Worm (Caenorhabditis elegans) whole organism, L4 larva: ENCODE results near the gene H12D21.5.

Source experiments
- R02D3.7 ChIP-seq: fragments of 150-350 bp; sonication (generic microtip); optimal IDR thresholded peaks from 3 replicates; lab custom pipeline; 2014; ENCODE audit warnings: missing biosample characterization, missing genetic modification characterization
- Y5F2A.4 ChIP-seq: fragments of 200-800 bp; sonication (Bioruptor generic); optimal IDR thresholded peaks from 2 replicates; lab custom pipeline; 2018; ENCODE audit warnings: mild to moderate bottlenecking, missing genetic modification characterization, missing compliant biosample characterization
- aha-1 ChIP-seq: fragments of 150-350 bp; peaks from one replicate; lab custom pipeline; 2014; ENCODE audit warnings: missing biosample characterization, missing genetic modification characterization
- attf-4 ChIP-seq: sonication (generic microtip); optimal IDR thresholded peaks from 3 replicates; lab custom pipeline; 2017; ENCODE audit warnings: missing biosample characterization, missing genetic modification characterization
- ceh-28 ChIP-seq: fragments of 150-350 bp; optimal IDR thresholded peaks from 2 replicates; lab custom pipeline; 2014; ENCODE audit warnings: missing biosample characterization, missing genetic modification reagents, missing genetic modification characterization
- ceh-62 ChIP-seq: sonication (generic microtip); optimal IDR thresholded peaks from 2 replicates; lab custom pipeline; 2017; ENCODE audit warnings: missing biosample characterization, missing genetic modification characterization
- ceh-82 ChIP-seq: sonication (generic microtip); optimal IDR thresholded peaks from 2 replicates; lab custom pipeline; 2017; ENCODE audit warnings: missing biosample characterization, missing genetic modification characterization
- ces-1 ChIP-seq: fragments of 150-350 bp; sonication (generic microtip); optimal IDR thresholded peaks from 4 replicates; lab custom pipeline; 2014; ENCODE audit warnings: missing biosample characterization, missing genetic modification reagents, missing genetic modification characterization
- ctbp-1 ChIP-seq: fragments of 200-800 bp; sonication (Bioruptor generic); IDR thresholded peaks from 2 replicates; pipeline ENCODE4 v1.3.6; 2022; ENCODE audit warnings: missing genetic modification reagents, missing genetic modification characterization, missing compliant biosample characterization
- daf-16 ChIP-seq, 3 experiments: sonication (generic microtip); optimal IDR thresholded peaks; 2 replicates each; lab custom pipeline; 2016 to 2017; ENCODE audit warnings: missing genetic modification characterization in 3 of 3, missing genetic modification reagents in 3 of 3, mild to moderate bottlenecking in 2 of 3, missing compliant biosample characterization in 2 of 3, missing biosample characterization in 1 of 3, moderate library complexity in 1 of 3
- daf-19 ChIP-seq: fragments of 200-800 bp; sonication (Bioruptor generic); conservative IDR thresholded peaks from 2 replicates; pipeline ENCODE4 v1.3.6; 2022; ENCODE audit warnings: missing genetic modification characterization, missing compliant biosample characterization
- dmd-6 ChIP-seq: fragments of 200-800 bp; sonication (Bioruptor generic); IDR thresholded peaks from 2 replicates; pipeline ENCODE4 v1.3.6; 2022; ENCODE audit warnings: missing genetic modification reagents, missing genetic modification characterization, missing compliant biosample characterization
- dmd-8 ChIP-seq: fragments of 200-800 bp; sonication (Bioruptor generic); IDR thresholded peaks from 2 replicates; pipeline ENCODE4 v1.3.6; 2022; ENCODE audit warnings: missing genetic modification characterization, missing compliant biosample characterization
- dpl-1 ChIP-seq: fragments of 150-350 bp; optimal IDR thresholded peaks from 2 replicates; lab custom pipeline; 2014; ENCODE audit warnings: missing biosample characterization, missing genetic modification reagents, missing genetic modification characterization
- duxl-1 ChIP-seq: sonication (generic microtip); optimal IDR thresholded peaks from 2 replicates; lab custom pipeline; 2016; ENCODE audit warnings: mild to moderate bottlenecking, missing genetic modification characterization, moderate library complexity, missing compliant biosample characterization; ENCODE audit not compliant: poor library complexity
- dve-1 ChIP-seq: sonication (generic microtip); optimal IDR thresholded peaks from 2 replicates; lab custom pipeline; 2017; ENCODE audit warnings: antibody characterized with exemption, mild to moderate bottlenecking, missing genetic modification characterization, missing compliant biosample characterization; ENCODE audit not compliant: insufficient read depth
- egl-27 ChIP-seq: sonication (generic microtip); optimal IDR thresholded peaks from 3 replicates; lab custom pipeline; 2017; ENCODE audit warnings: missing biosample characterization, missing genetic modification reagents, missing genetic modification characterization
- egl-43 ChIP-seq: fragments of 200-800 bp; sonication (Bioruptor generic); IDR thresholded peaks from 2 replicates; pipeline ENCODE4 v1.3.6; 2022; ENCODE audit warnings: missing genetic modification reagents, missing genetic modification characterization, missing compliant biosample characterization
- hlh-30 ChIP-seq: sonication (generic microtip); optimal IDR thresholded peaks from 2 replicates; lab custom pipeline; 2017; ENCODE audit warnings: antibody characterized with exemption, mild to moderate bottlenecking, missing genetic modification characterization, missing compliant biosample characterization; ENCODE audit not compliant: insufficient read depth
- hmg-1.1 ChIP-seq: fragments of 200-800 bp; sonication (Bioruptor generic); IDR thresholded peaks from 2 replicates; pipeline ENCODE4 v1.3.6; 2022; ENCODE audit warnings: missing genetic modification reagents, missing genetic modification characterization, missing compliant biosample characterization
- jun-1 ChIP-seq: fragments of 150-350 bp; optimal IDR thresholded peaks from 2 replicates; lab custom pipeline; 2014; ENCODE audit warnings: missing biosample characterization, missing genetic modification reagents, missing genetic modification characterization
- lin-15B ChIP-seq: fragments of 150-350 bp; sonication (generic microtip); optimal IDR thresholded peaks from 3 replicates; lab custom pipeline; 2014; ENCODE audit warnings: missing biosample characterization, missing genetic modification characterization
- lin-38 ChIP-seq: fragments of 200-800 bp; sonication (Bioruptor generic); IDR thresholded peaks from 2 replicates; pipeline ENCODE4 v1.3.6; 2022; ENCODE audit warnings: missing genetic modification reagents, missing genetic modification characterization, missing compliant biosample characterization
- lsy-2 ChIP-seq, 2 experiments: fragments of 150-350 bp in 1 of 2; sonication (generic microtip) in 1 of 2; optimal IDR thresholded peaks; 2 replicates each; lab custom pipeline; 2014 to 2017; ENCODE audit warnings: missing biosample characterization in 2 of 2, missing genetic modification characterization in 2 of 2
- mdl-1 ChIP-seq, 2 experiments: fragments of 150-350 bp in 1 of 2; sonication (generic microtip) in 1 of 2; optimal IDR thresholded peaks; 2 replicates each; lab custom pipeline; 2014 to 2017; ENCODE audit warnings: missing biosample characterization in 2 of 2, missing genetic modification characterization in 2 of 2
- mdt-29 ChIP-seq: fragments of 200-800 bp; sonication (Bioruptor generic); IDR thresholded peaks from 2 replicates; pipeline ENCODE4 v1.3.6; 2022; ENCODE audit warnings: missing genetic modification reagents, missing genetic modification characterization, missing compliant biosample characterization
- mep-1 ChIP-seq: fragments of 150-350 bp; sonication (generic microtip); optimal IDR thresholded peaks from 3 replicates; lab custom pipeline; 2014; ENCODE audit warnings: missing biosample characterization, missing genetic modification characterization
- mxl-3 ChIP-seq: fragments of 200-800 bp; sonication (Bioruptor generic); optimal IDR thresholded peaks from 2 replicates; lab custom pipeline; 2018; ENCODE audit warnings: mild to moderate bottlenecking, missing genetic modification characterization, missing compliant biosample characterization
- nhr-10 ChIP-seq: fragments of 150-350 bp; optimal IDR thresholded peaks from 2 replicates; lab custom pipeline; 2014; ENCODE audit warnings: missing biosample characterization, missing genetic modification characterization
- nhr-11 ChIP-seq: fragments of 150-350 bp; optimal IDR thresholded peaks from 2 replicates; lab custom pipeline; 2014; ENCODE audit warnings: missing biosample characterization, missing genetic modification characterization
- nhr-111 ChIP-seq: fragments of 200-800 bp; sonication (Bioruptor generic); optimal IDR thresholded peaks from 2 replicates; lab custom pipeline; 2018; ENCODE audit warnings: mild to moderate bottlenecking, missing genetic modification characterization, missing compliant biosample characterization
- nhr-25 ChIP-seq: sonication (generic microtip); optimal IDR thresholded peaks from 2 replicates; lab custom pipeline; 2017; ENCODE audit warnings: missing genetic modification characterization, mild to moderate bottlenecking, missing compliant biosample characterization, antibody characterized with exemption, moderate library complexity, borderline replicate concordance; ENCODE audit not compliant: insufficient read depth
- nhr-28 ChIP-seq: fragments of 150-350 bp; optimal IDR thresholded peaks from 2 replicates; lab custom pipeline; 2014; ENCODE audit warnings: missing biosample characterization, missing genetic modification characterization
- nhr-48 ChIP-seq: sonication (generic microtip); optimal IDR thresholded peaks from 2 replicates; lab custom pipeline; 2016; ENCODE audit warnings: mild to moderate bottlenecking, missing genetic modification characterization, missing compliant biosample characterization
- php-3 ChIP-seq: fragments of 200-800 bp; sonication (Bioruptor generic); IDR thresholded peaks from 2 replicates; pipeline ENCODE4 v1.3.6; 2022; ENCODE audit warnings: missing genetic modification reagents, missing genetic modification characterization, missing compliant biosample characterization
- pqm-1 ChIP-seq: sonication (generic microtip); optimal IDR thresholded peaks from 2 replicates; lab custom pipeline; 2017; ENCODE audit warnings: missing biosample characterization, missing genetic modification characterization
- rbr-2 ChIP-seq: sonication (generic microtip); optimal IDR thresholded peaks from 2 replicates; lab custom pipeline; 2016; ENCODE audit warnings: missing genotype, missing genetic modification characterization, missing compliant biosample characterization
- sdz-12 ChIP-seq: fragments of 200-800 bp; sonication (Bioruptor generic); optimal IDR thresholded peaks from 2 replicates; lab custom pipeline; 2018; ENCODE audit warnings: mild to moderate bottlenecking, missing genetic modification characterization, missing compliant biosample characterization
- snpc-1.2 ChIP-seq: fragments of 200-800 bp; sonication (Bioruptor generic); IDR thresholded peaks from 2 replicates; pipeline ENCODE4 v1.3.6; 2022; ENCODE audit warnings: missing genetic modification reagents, missing genetic modification characterization, missing compliant biosample characterization
- unc-130 ChIP-seq: sonication (generic microtip); optimal IDR thresholded peaks from 2 replicates; lab custom pipeline; 2016; ENCODE audit warnings: missing genetic modification reagents, missing genetic modification characterization, missing compliant biosample characterization
- unc-39 ChIP-seq: sonication (generic microtip); optimal IDR thresholded peaks from 2 replicates; lab custom pipeline; 2017; ENCODE audit warnings: missing biosample characterization, missing genetic modification characterization
- zfp-2 ChIP-seq: sonication (generic microtip); optimal IDR thresholded peaks from 2 replicates; lab custom pipeline; 2016; ENCODE audit warnings: mild to moderate bottlenecking, missing genetic modification characterization, missing compliant biosample characterization
- zip-2 ChIP-seq: fragments of 150-350 bp; optimal IDR thresholded peaks from 2 replicates; lab custom pipeline; 2014; ENCODE audit warnings: missing biosample characterization, missing genetic modification characterization

Gene H12D21.5

ce11 chrV:14850530-14850929 is 43.3 kb upstream of the H12D21.5 start (continued):
- TF ChIP-seq hlh-30 (tag; lab: Kevin White, UChicago) (peak; percentile 91), hmg-1.1 (GFP tag; lab: Robert Waterston, UW) (no peak), duxl-1 (tag; lab: Kevin White, UChicago) (no peak), R02D3.7 (tag; lab: Kevin White, UChicago) (no peak), unc-39 (no peak), ceh-62 (tag; lab: Kevin White, UChicago) (no peak), dmd-6 (peak; percentile 87), nhr-111 (GFP tag; lab: Kevin White, UChicago) (no peak), mdl-1 (tag; optimal IDR thresholded peaks at IDR 0.05; lab: Kevin White, UChicago) (peak in 1 of 2 experiments; percentile 84), mxl-3 (GFP tag; lab: Kevin White, UChicago) (peak; percentile 81), jun-1 (tag; lab: Kevin White, UChicago) (no peak), pqm-1 (peak; percentile 31), egl-43 (GFP tag; lab: Robert Waterston, UW) (no peak), unc-130 (GFP tag; lab: Kevin White, UChicago) (no peak), lin-38 (GFP tag; lab: Robert Waterston, UW) (0 out of 2 replicates have a peak, but pooled peaks have one; percentile 12), lsy-2 (tag; optimal IDR thresholded peaks at IDR 0.05; lab: Kevin White, UChicago) (peak in 1 of 2 experiments; percentile 5), zfp-2 (tag; lab: Kevin White, UChicago) (no peak), Y5F2A.4 (GFP tag; lab: Kevin White, UChicago) (no peak), nhr-48 (tag; lab: Kevin White, UChicago) (peak; percentile 44), zip-2 (tag; lab: Kevin White, UChicago) (no peak)

- TF ChIP-seq ceh-28 (tag; lab: Kevin White, UChicago) (no peak), hmg-1.1 (GFP tag; lab: Robert Waterston, UW) (peak; percentile 63), dmd-8 (no peak), egl-43 (GFP tag; lab: Robert Waterston, UW) (0 out of 2 replicates have a peak, but pooled peaks have one; percentile 21), lsy-2 (tag; optimal IDR thresholded peaks at IDR 0.05; lab: Kevin White, UChicago) (peak in 1 of 2 experiments; percentile 8), ctbp-1 (GFP tag; lab: Robert Waterston, UW) (0 out of 2 replicates have a peak, but pooled peaks have one; percentile 10), daf-19 (0 out of 2 replicates have a peak, but pooled peaks have one; percentile 28), mdt-29 (GFP tag; lab: Robert Waterston, UW) (0 out of 2 replicates have a peak, but pooled peaks have one; percentile 11), mep-1 (tag; lab: Kevin White, UChicago) (peak; percentile 17), aha-1 (tag; lab: Kevin White, UChicago) (peak; percentile 49), nhr-25 (tag; lab: Kevin White, UChicago) (no peak), hlh-30 (tag; lab: Kevin White, UChicago) (peak; percentile 21), rbr-2 (peak; percentile 9), ces-1 (peak; percentile 25), dmd-6 (peak; percentile 15; the same call in 1 of the 2 replicates)
Measured at ce11 chrV:14851206-14851605, 42.6 kb upstream of the H12D21.5 start.

- TF ChIP-seq ceh-82 (tag; lab: Kevin White, UChicago) = no peak
- peak; percentile 53; the same call in 1 of the 2 replicates for TF ChIP-seq php-3 (GFP tag; lab: Robert Waterston, UW)
- TF ChIP-seq dve-1 (tag; lab: Kevin White, UChicago) = peak; percentile 70
- TF ChIP-seq snpc-1.2 = no peak
- TF ChIP-seq nhr-48 (tag; lab: Kevin White, UChicago) = no peak
- TF ChIP-seq nhr-10 (tag; lab: Kevin White, UChicago) = no peak
- no peak for TF ChIP-seq attf-4 (tag; lab: Kevin White, UChicago)
- no peak for TF ChIP-seq nhr-28 (tag; lab: Kevin White, UChicago)
- no peak for TF ChIP-seq dpl-1 (GFP tag; lab: Kevin White, UChicago)
- no peak for TF ChIP-seq sdz-12 (GFP tag; lab: Kevin White, UChicago)
- no peak for TF ChIP-seq egl-27
- no peak for TF ChIP-seq daf-16 (GFP tag; optimal IDR thresholded peaks at IDR 0.05; lab: Kevin White, UChicago)
- TF ChIP-seq daf-16 (tag; optimal IDR thresholded peaks at IDR 0.05; lab: Kevin White, UChicago) = peak; percentile 54
- TF ChIP-seq lin-15B = no peak
- TF ChIP-seq nhr-11 (tag; lab: Kevin White, UChicago) = no peak
Measured at ce11 chrV:14851972-14852371, 41.8 kb upstream of the H12D21.5 start.
